Worm (Caenorhabditis elegans) whole organism, midembryonic: ENCODE data around the gene ZK721.3.

Experiments used
- T22C8.4 ChIP-seq: fragments of 200-800 bp; sonication (Bioruptor generic); IDR thresholded peaks from 2 replicates; pipeline ENCODE4 v1.3.6; 2022; ENCODE audit warnings: missing genetic modification characterization, missing compliant biosample characterization
- cog-1 ChIP-seq: sonication (generic microtip); optimal IDR thresholded peaks from 2 replicates; lab custom pipeline; 2016; ENCODE audit warnings: missing genetic modification characterization, missing compliant biosample characterization
- flt-1 ChIP-seq: fragments of 200-800 bp; sonication (Bioruptor generic); IDR thresholded peaks from 2 replicates; pipeline ENCODE4 v1.3.6; 2022; ENCODE audit warnings: missing genetic modification characterization, missing compliant biosample characterization
- klf-2 ChIP-seq: fragments of 200-800 bp; sonication (Bioruptor generic); conservative IDR thresholded peaks from 2 replicates; pipeline ENCODE4 v1.3.6; 2022; ENCODE audit warnings: missing genetic modification reagents, missing genetic modification characterization, missing compliant biosample characterization
- med-1 ChIP-seq: sonication (generic microtip); optimal IDR thresholded peaks from 2 replicates; lab custom pipeline; 2017; ENCODE audit warnings: missing genetic modification characterization, mild to moderate bottlenecking, missing compliant biosample characterization, antibody characterized with exemption, missing genetic modification reagents; ENCODE audit not compliant: insufficient read depth
- ref-1 ChIP-seq: fragments of 200-800 bp; sonication (Bioruptor generic); conservative IDR thresholded peaks from 2 replicates; pipeline ENCODE4 v1.3.6; 2022; ENCODE audit warnings: missing genetic modification reagents, missing genetic modification characterization, missing compliant biosample characterization
- tab-1 ChIP-seq: fragments of 200-800 bp; sonication (Bioruptor generic); IDR thresholded peaks from 2 replicates; pipeline ENCODE4 v1.3.6; 2022; ENCODE audit warnings: missing genetic modification characterization, missing compliant biosample characterization
- ztf-23 ChIP-seq: fragments of 200-800 bp; sonication (Bioruptor generic); IDR thresholded peaks from 2 replicates; pipeline ENCODE4 v1.3.6; 2022; ENCODE audit warnings: missing genetic modification reagents, missing genetic modification characterization, missing compliant biosample characterization
- ztf-29 ChIP-seq: fragments of 200-800 bp; sonication (Bioruptor generic); IDR thresholded peaks from 2 replicates; pipeline ENCODE4 v1.3.6; 2022; ENCODE audit warnings: missing genetic modification reagents, missing genetic modification characterization, missing compliant biosample characterization

The ZK721.3 gene

ce11 chrX:8778558-8778957 is 5.8 kb upstream of the ZK721.3 start, which contains the start of gene ZK721.4:
ZK721.4 (plus strand) TSS chrX:8778858.
- TF ChIP-seq ref-1 (GFP tag; lab: Robert Waterston, UW) (no peak), ztf-23 (GFP tag; lab: Robert Waterston, UW) (no peak), T22C8.4 (no peak), klf-2 (no peak), flt-1 (no peak), cog-1 (tag; lab: Kevin White, UChicago) (no peak), med-1 (GFP tag; lab: Kevin White, UChicago) (no peak), ztf-29 (no peak), tab-1 (GFP tag; lab: Robert Waterston, UW) (no peak)

ce11 chrX:8786687-8787086 is 2.4 kb downstream of the ZK721.3 start:
- no peak for TF ChIP-seq cog-1 (tag; lab: Kevin White, UChicago)
- TF ChIP-seq T22C8.4: no peak
- no peak for TF ChIP-seq ztf-23 (GFP tag; lab: Robert Waterston, UW)
- no peak for TF ChIP-seq ref-1 (GFP tag; lab: Robert Waterston, UW)
- no peak for TF ChIP-seq klf-2
- no peak for TF ChIP-seq flt-1
- TF ChIP-seq med-1 (GFP tag; lab: Kevin White, UChicago): no peak
- TF ChIP-seq ztf-29: no peak
- no peak for TF ChIP-seq tab-1 (GFP tag; lab: Robert Waterston, UW)

ce11 chrX:8787689-8788222 is 3.4 kb downstream of the ZK721.3 start:
- TF ChIP-seq flt-1 (no peak), ref-1 (GFP tag; lab: Robert Waterston, UW) (no peak), ztf-29 (no peak), tab-1 (GFP tag; lab: Robert Waterston, UW) (no peak), klf-2 (no peak), ztf-23 (GFP tag; lab: Robert Waterston, UW) (no peak), T22C8.4 (no peak), med-1 (GFP tag; lab: Kevin White, UChicago) (no peak), cog-1 (tag; lab: Kevin White, UChicago) (no peak)

- TF ChIP-seq ref-1 (GFP tag; lab: Robert Waterston, UW) (no peak), med-1 (GFP tag; lab: Kevin White, UChicago) (no peak), T22C8.4 (no peak), cog-1 (tag; lab: Kevin White, UChicago) (no peak)
These were observed 4.7 kb downstream of the ZK721.3 start, which contains the start of gene unc-27 for ce11 chrX:8789014-8789506. unc-27 (plus strand) TSS chrX:8789456.

ce11 chrX:8790093-8790492 is 5.8 kb downstream of the ZK721.3 start:
- TF ChIP-seq klf-2: no peak
- TF ChIP-seq ztf-29: no peak
- no peak for TF ChIP-seq cog-1 (tag; lab: Kevin White, UChicago)
- no peak for TF ChIP-seq tab-1 (GFP tag; lab: Robert Waterston, UW)
- TF ChIP-seq T22C8.4: no peak
- no peak for TF ChIP-seq ztf-23 (GFP tag; lab: Robert Waterston, UW)
- no peak for TF ChIP-seq flt-1
- TF ChIP-seq med-1 (GFP tag; lab: Kevin White, UChicago): no peak
- TF ChIP-seq ref-1 (GFP tag; lab: Robert Waterston, UW): no peak

- no peak for TF ChIP-seq klf-2
- TF ChIP-seq tab-1 (GFP tag; lab: Robert Waterston, UW): no peak
- no peak for TF ChIP-seq med-1 (GFP tag; lab: Kevin White, UChicago)
- TF ChIP-seq ref-1 (GFP tag; lab: Robert Waterston, UW): no peak
- no peak for TF ChIP-seq ztf-29
- no peak for TF ChIP-seq ztf-23 (GFP tag; lab: Robert Waterston, UW)
- no peak for TF ChIP-seq T22C8.4
- TF ChIP-seq flt-1: no peak
- no peak for TF ChIP-seq cog-1 (tag; lab: Kevin White, UChicago)
These were observed 7.5 kb downstream of the ZK721.3 start, which contains the start of gene chup-1 for ce11 chrX:8791821-8792220. chup-1 (plus strand) TSS chrX:8792160.

ce11 chrX:8796699-8797282 is 12.5 kb downstream of the ZK721.3 start, which contains the start of gene R04E5.7:
R04E5.7 (minus strand) TSS chrX:8797262.
- TF ChIP-seq cog-1 (tag; lab: Kevin White, UChicago) (no peak), tab-1 (GFP tag; lab: Robert Waterston, UW) (no peak), ztf-29 (no peak), ztf-23 (GFP tag; lab: Robert Waterston, UW) (peak; percentile 65; the same call in 1 of the 2 replicates), klf-2 (no peak), flt-1 (peak; percentile 75), ref-1 (GFP tag; lab: Robert Waterston, UW) (no peak), T22C8.4 (peak; percentile 61; the same call in 1 of the 2 replicates), med-1 (GFP tag; lab: Kevin White, UChicago) (no peak)

ce11 chrX:8797653-8798052 is 13.3 kb downstream of the ZK721.3 start:
- TF ChIP-seq tab-1 (GFP tag; lab: Robert Waterston, UW) (no peak), klf-2 (no peak), cog-1 (tag; lab: Kevin White, UChicago) (no peak), med-1 (GFP tag; lab: Kevin White, UChicago) (no peak), ztf-29 (no peak), T22C8.4 (no peak), ref-1 (GFP tag; lab: Robert Waterston, UW) (no peak), flt-1 (no peak), ztf-23 (GFP tag; lab: Robert Waterston, UW) (no peak)

- TF ChIP-seq flt-1 (no peak), ztf-29 (no peak), klf-2 (no peak), cog-1 (tag; lab: Kevin White, UChicago) (no peak), T22C8.4 (no peak), med-1 (GFP tag; lab: Kevin White, UChicago) (no peak), tab-1 (GFP tag; lab: Robert Waterston, UW) (no peak), ref-1 (GFP tag; lab: Robert Waterston, UW) (no peak), ztf-23 (GFP tag; lab: Robert Waterston, UW) (no peak)
These were observed 15.6 kb downstream of the ZK721.3 start for ce11 chrX:8799925-8800324.
